Fruit fly (Drosophila melanogaster) whole organism, embryonic: ENCODE results near the gene Cp16.

Experiments used
- Aef1 ChIP-seq: fragments of 200-800 bp; sonication (Bioruptor generic); IDR thresholded peaks from 3 replicates; pipeline ENCODE4 v1.3.6; 2022; ENCODE audit warnings: missing biosample characterization, missing genetic modification characterization
- Atf-2 ChIP-seq: fragments of 200-800 bp; sonication (Bioruptor generic); optimal IDR thresholded peaks from 2 replicates; lab custom pipeline; 2016; ENCODE audit warnings: missing biosample characterization, missing genetic modification characterization
- B-H2 ChIP-seq: fragments of 200-800 bp; sonication (Bioruptor generic); optimal IDR thresholded peaks from 2 replicates; lab custom pipeline; 2018; ENCODE audit warnings: missing biosample characterization, mild to moderate bottlenecking, missing genetic modification characterization
- CG1024 ChIP-seq: fragments of 200-800 bp; sonication (Bioruptor generic); IDR thresholded peaks from 2 replicates; pipeline ENCODE4 v1.3.6; 2022; ENCODE audit warnings: missing biosample characterization, missing genetic modification characterization
- CG10431 ChIP-seq: fragments of 200-800 bp; sonication (Bioruptor generic); optimal IDR thresholded peaks from 3 replicates; lab custom pipeline; 2018; ENCODE audit warnings: missing biosample characterization, mild to moderate bottlenecking, missing genetic modification characterization
- CG10543 ChIP-seq: fragments of 200-800 bp; sonication (Bioruptor generic); optimal IDR thresholded peaks from 3 replicates; lab custom pipeline; 2017; ENCODE audit warnings: missing biosample characterization, mild to moderate bottlenecking, missing genetic modification characterization, moderate library complexity
- CG11247 ChIP-seq: fragments of 200-800 bp; sonication (Bioruptor generic); IDR thresholded peaks from 2 replicates; pipeline ENCODE4 v1.3.6; 2022; ENCODE audit warnings: missing biosample characterization, missing genetic modification characterization
- CG1233 ChIP-seq: fragments of 200-800 bp; sonication (Bioruptor generic); optimal IDR thresholded peaks from 4 replicates; lab custom pipeline; 2018; ENCODE audit warnings: missing biosample characterization, mild to moderate bottlenecking, missing genetic modification characterization
- CG15269 ChIP-seq: fragments of 200-800 bp; sonication (Bioruptor generic); optimal IDR thresholded peaks from 2 replicates; lab custom pipeline; 2018; ENCODE audit warnings: missing biosample characterization, mild to moderate bottlenecking, missing genetic modification characterization, moderate library complexity
- CG31388 ChIP-seq: fragments of 200-800 bp; sonication (Bioruptor generic); optimal IDR thresholded peaks from 2 replicates; lab custom pipeline; 2016; ENCODE audit warnings: missing biosample characterization, missing genetic modification characterization
- CG3847 ChIP-seq: fragments of 200-800 bp; sonication (Bioruptor generic); IDR thresholded peaks from 2 replicates; pipeline ENCODE4 v1.3.6; 2022; ENCODE audit warnings: missing biosample characterization, missing genetic modification characterization
- CG8281 ChIP-seq: fragments of 200-800 bp; sonication (Bioruptor generic); optimal IDR thresholded peaks from 2 replicates; lab custom pipeline; 2018; ENCODE audit warnings: missing biosample characterization, mild to moderate bottlenecking, missing genetic modification characterization, moderate library complexity
- CG8290 ChIP-seq, 3 experiments: fragments of 200-800 bp; sonication (Bioruptor generic); optimal IDR thresholded peaks; 2 replicates each; lab custom pipeline; 2016 to 2019; ENCODE audit warnings: missing biosample characterization in 3 of 3, missing genetic modification characterization in 3 of 3, mild to moderate bottlenecking in 2 of 3, moderate library complexity in 1 of 3
- CG9727 ChIP-seq: fragments of 200-800 bp; sonication (Bioruptor generic); optimal IDR thresholded peaks from 3 replicates; lab custom pipeline; 2017; ENCODE audit warnings: missing biosample characterization, mild to moderate bottlenecking, missing genetic modification characterization
- D19B ChIP-seq: fragments of 200-800 bp; sonication (Bioruptor generic); optimal IDR thresholded peaks from 2 replicates; lab custom pipeline; 2017; ENCODE audit warnings: missing biosample characterization, mild to moderate bottlenecking, missing genetic modification characterization
- Dll ChIP-seq: fragments of 200-800 bp; sonication (Bioruptor generic); IDR thresholded peaks from 4 replicates; pipeline ENCODE4 v1.3.6; 2022; ENCODE audit warnings: missing biosample characterization, missing genetic modification characterization; ENCODE audit not compliant: partially characterized antibody
- Doc2 ChIP-seq: fragments of 200-800 bp; sonication (Bioruptor generic); IDR thresholded peaks from 2 replicates; pipeline ENCODE4 v1.3.6; 2022; ENCODE audit warnings: missing biosample characterization, missing genetic modification characterization
- Drgx ChIP-seq: fragments of 200-800 bp; sonication (Bioruptor generic); IDR thresholded peaks from 2 replicates; pipeline ENCODE4 v1.3.6; 2022; ENCODE audit warnings: missing biosample characterization, missing genetic modification characterization
- HLHmδ ChIP-seq: fragments of 200-800 bp; sonication (Bioruptor generic); optimal IDR thresholded peaks from 2 replicates; lab custom pipeline; 2018; ENCODE audit warnings: missing biosample characterization, mild to moderate bottlenecking, missing genetic modification characterization, moderate library complexity
- HmgD ChIP-seq: fragments of 200-800 bp; sonication (Bioruptor generic); optimal IDR thresholded peaks from 3 replicates; lab custom pipeline; 2016; ENCODE audit warnings: missing biosample characterization, missing genetic modification characterization
- Hmr ChIP-seq: fragments of 200-800 bp; sonication (Bioruptor generic); optimal IDR thresholded peaks from 3 replicates; lab custom pipeline; 2017; ENCODE audit warnings: mild to moderate bottlenecking, missing biosample characterization, missing genetic modification reagents, missing genetic modification characterization
- Med ChIP-seq: fragments of 200-800 bp; sonication (Bioruptor generic); peaks from one replicate; lab custom pipeline; 2016; ENCODE audit warnings: missing biosample characterization, missing genetic modification characterization, mild to moderate bottlenecking, inconsistent platforms, moderate library complexity
- Optix ChIP-seq: fragments of 200-800 bp; sonication (Bioruptor generic); IDR thresholded peaks from 3 replicates; pipeline ENCODE4 v1.3.6; 2022; ENCODE audit warnings: missing biosample characterization, missing genetic modification characterization
- Ptx1 ChIP-seq: fragments of 200-800 bp; sonication (Bioruptor generic); IDR thresholded peaks from 2 replicates; pipeline ENCODE4 v1.3.6; 2022; ENCODE audit warnings: missing biosample characterization, missing genetic modification characterization
- Spps ChIP-seq: fragments of 200-800 bp; sonication (Bioruptor generic); optimal IDR thresholded peaks from 2 replicates; lab custom pipeline; 2018; ENCODE audit warnings: missing biosample characterization, mild to moderate bottlenecking, missing genetic modification characterization
- Sry-δ ChIP-seq: fragments of 200-800 bp; sonication (Bioruptor generic); optimal IDR thresholded peaks from 2 replicates; lab custom pipeline; 2016; ENCODE audit warnings: missing biosample characterization, missing genetic modification characterization
- Stat92E ChIP-seq, 3 experiments: fragments of >200 bp in 2 of 3; fragments of 200-800 bp in 1 of 3; sonication (Bioruptor generic) in 1 of 3; optimal IDR thresholded peaks; 2 replicates each; lab custom pipeline; 2017 to 2019; ENCODE audit warnings: missing biosample characterization in 3 of 3, missing genetic modification characterization in 3 of 3, mild to moderate bottlenecking in 1 of 3, moderate library complexity in 1 of 3
- ap ChIP-seq: fragments of 200-800 bp; sonication (Bioruptor generic); IDR thresholded peaks from 2 replicates; pipeline ENCODE4 v1.3.6; 2022; ENCODE audit warnings: missing biosample characterization, missing genetic modification characterization
- az2 ChIP-seq: fragments of 200-800 bp; sonication (Bioruptor generic); optimal IDR thresholded peaks from 3 replicates; lab custom pipeline; 2016; ENCODE audit warnings: missing biosample characterization, missing genetic modification characterization
- chinmo ChIP-seq: fragments of 200-800 bp; sonication (Bioruptor generic); IDR thresholded peaks from 4 replicates; pipeline ENCODE4 v1.3.6; 2022; ENCODE audit warnings: missing biosample characterization, missing genetic modification characterization; ENCODE audit not compliant: partially characterized antibody
- croc ChIP-seq: fragments of 200-800 bp; sonication (Bioruptor generic); conservative IDR thresholded peaks from 3 replicates; pipeline ENCODE4 v1.3.6; 2022; ENCODE audit warnings: missing biosample characterization, missing genetic modification characterization
- dmrt99B ChIP-seq: fragments of 200-800 bp; sonication (Bioruptor generic); optimal IDR thresholded peaks from 2 replicates; lab custom pipeline; 2018; ENCODE audit warnings: missing biosample characterization, mild to moderate bottlenecking, missing genetic modification characterization, moderate library complexity
- eve ChIP-seq, 2 experiments: fragments of >200 bp; optimal IDR thresholded peaks; 2 replicates each; lab custom pipeline; 2017; ENCODE audit warnings: missing biosample characterization in 2 of 2, missing genetic modification characterization in 2 of 2
- hth ChIP-seq: fragments of >200 bp; optimal IDR thresholded peaks from 2 replicates; lab custom pipeline; 2017; ENCODE audit warnings: inconsistent platforms
- jumu ChIP-seq: fragments of 200-800 bp; sonication (Bioruptor generic); optimal IDR thresholded peaks from 3 replicates; lab custom pipeline; 2016; ENCODE audit warnings: missing biosample characterization, missing genetic modification characterization
- kah ChIP-seq: fragments of 200-800 bp; sonication (Bioruptor generic); optimal IDR thresholded peaks from 2 replicates; lab custom pipeline; 2018; ENCODE audit warnings: missing biosample characterization, mild to moderate bottlenecking, missing genetic modification characterization
- ken ChIP-seq: fragments of 200-800 bp; sonication (Bioruptor generic); IDR thresholded peaks from 3 replicates; pipeline ENCODE4 v1.3.6; 2022; ENCODE audit warnings: missing biosample characterization, missing genetic modification characterization
- nom ChIP-seq: fragments of 200-800 bp; sonication (Bioruptor generic); optimal IDR thresholded peaks from 2 replicates; lab custom pipeline; 2017; ENCODE audit warnings: missing biosample characterization, missing genetic modification characterization, mild to moderate bottlenecking, moderate library complexity, missing genetic modification reagents
- otp ChIP-seq: fragments of 200-800 bp; sonication (Bioruptor generic); IDR thresholded peaks from 3 replicates; pipeline ENCODE4, ENCODE4 v1.3.6; 2022; ENCODE audit warnings: missing biosample characterization, missing genetic modification characterization
- pfk ChIP-seq: fragments of 200-800 bp; sonication (Bioruptor generic); optimal IDR thresholded peaks from 2 replicates; lab custom pipeline; 2018; ENCODE audit warnings: missing biosample characterization, mild to moderate bottlenecking, missing genetic modification characterization, moderate library complexity
- prd ChIP-seq, 3 experiments: fragments of >200 bp in 2 of 3; fragments of 200-800 bp in 1 of 3; sonication (Bioruptor generic) in 1 of 3; optimal IDR thresholded peaks in 2 of 3; IDR thresholded peaks in 1 of 3; 2 replicates in 2 of 3; 3 replicates in 1 of 3; pipeline versions ENCODE4 v1.3.6 to Lab custom; 2017 to 2022; ENCODE audit warnings: missing biosample characterization in 1 of 3, missing genetic modification characterization in 1 of 3
- pzg ChIP-seq: fragments of 200-800 bp; sonication (Bioruptor generic); optimal IDR thresholded peaks from 3 replicates; lab custom pipeline; 2018; ENCODE audit warnings: missing biosample characterization, mild to moderate bottlenecking, missing genetic modification characterization, moderate library complexity
- row ChIP-seq: fragments of 200-800 bp; sonication (Bioruptor generic); IDR thresholded peaks from 3 replicates; pipeline ENCODE4 v1.3.6; 2022; ENCODE audit warnings: missing biosample characterization, missing genetic modification characterization
- run ChIP-seq: fragments of 200-800 bp; sonication (Bioruptor generic); optimal IDR thresholded peaks from 3 replicates; lab custom pipeline; 2018; ENCODE audit warnings: missing biosample characterization, mild to moderate bottlenecking, missing genetic modification characterization
- sens ChIP-seq: fragments of 200-800 bp; sonication (Bioruptor generic); peaks from one replicate; lab custom pipeline; 2016; ENCODE audit warnings: missing biosample characterization, missing genetic modification characterization
- yki ChIP-seq: fragments of >200 bp; optimal IDR thresholded peaks from 3 replicates; lab custom pipeline; 2018
- zfh2 ChIP-seq: fragments of 200-800 bp; sonication (Bioruptor generic); optimal IDR thresholded peaks from 2 replicates; lab custom pipeline; 2016; ENCODE audit warnings: missing biosample characterization, missing genetic modification characterization

Gene Cp16

DNA sequence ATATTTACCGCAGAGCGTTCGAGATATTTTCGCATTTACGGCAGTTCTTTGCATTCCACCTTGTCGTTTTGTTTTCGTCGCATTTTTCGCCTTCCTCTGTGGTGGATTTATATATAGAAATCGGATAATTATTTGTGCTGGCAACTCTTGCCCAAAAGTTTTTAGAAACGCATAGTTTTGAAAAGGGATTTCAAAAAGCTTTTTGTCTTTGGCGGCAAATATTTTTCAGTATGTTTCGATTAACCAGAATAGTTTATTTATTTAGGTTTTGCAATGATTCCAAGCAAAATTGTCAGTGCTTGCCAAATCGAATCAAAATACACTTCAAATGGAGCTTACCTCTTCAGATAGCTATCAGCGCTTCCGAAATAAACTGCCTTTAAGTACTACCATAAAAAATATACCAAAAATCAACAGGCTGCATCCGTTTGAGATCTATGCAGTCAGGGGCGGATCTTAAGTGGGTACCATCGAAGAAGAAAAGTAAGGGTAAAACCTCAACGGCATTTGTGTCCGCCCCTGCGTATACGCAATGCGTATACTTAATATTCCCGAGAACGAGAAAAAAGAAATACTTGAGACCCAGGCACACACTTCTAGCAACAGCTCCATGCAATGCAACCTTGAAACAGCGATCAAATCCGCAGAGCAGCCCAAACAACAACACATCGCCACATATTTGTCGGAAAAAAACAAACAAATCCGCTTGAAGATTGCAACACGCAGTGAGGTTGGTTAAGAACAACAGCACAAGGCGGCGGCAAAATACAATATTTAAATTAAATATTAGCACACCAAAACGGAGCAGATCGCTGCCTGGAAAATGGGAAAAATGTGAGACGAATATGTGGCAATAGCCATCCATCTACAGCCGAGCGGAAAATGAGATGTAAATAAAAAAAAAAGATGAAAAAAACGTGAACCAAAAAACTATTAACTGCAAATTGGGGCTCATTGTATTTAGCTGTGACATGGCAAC, 18.2 kb downstream of the Cp16 start, which contains the start of gene CG13306 (continued):
- TF ChIP-seq nom (GFP tag; lab: Kevin White, UChicago), result no peak
- TF ChIP-seq CG8290 (GFP tag; optimal IDR thresholded peaks at IDR 0.05; lab: Kevin White, UChicago), result no peak
- peak in 1 of 2 experiments; percentile 6 for TF ChIP-seq CG8290 (tag; optimal IDR thresholded peaks at IDR 0.05; lab: Kevin White, UChicago)
- peak; percentile 43 for TF ChIP-seq Med
- TF ChIP-seq az2, result no peak
- TF ChIP-seq Aef1 (GFP tag; lab: Robert Waterston, UW), result 0 out of 3 replicates have a peak, but pooled peaks have one; percentile 28
- 0 out of 2 replicates have a peak, but pooled peaks have one; percentile 12 for TF ChIP-seq CG3847 (GFP tag; lab: Robert Waterston, UW)
- peak; percentile 56; the same call in 1 of the 3 replicates for TF ChIP-seq otp (GFP tag; lab: Robert Waterston, UW)
- peak; percentile 42 for TF ChIP-seq dmrt99B (tag; lab: Kevin White, UChicago)
- TF ChIP-seq row (GFP tag; lab: Robert Waterston, UW), result peak; percentile 56
- peak; percentile 18 for TF ChIP-seq run (tag; lab: Kevin White, UChicago)
- peak; percentile 50 for TF ChIP-seq sens (GFP tag; lab: Kevin White, UChicago)
- TF ChIP-seq yki, result no peak
- TF ChIP-seq CG11247 (GFP tag; lab: Robert Waterston, UW), result 0 out of 2 replicates have a peak, but pooled peaks have one; percentile 6
- peak; percentile 24 for TF ChIP-seq kah
- TF ChIP-seq chinmo (GFP tag; lab: Robert Waterston, UW), result 0 out of 4 replicates have a peak, but pooled peaks have one; percentile 43
- TF ChIP-seq prd (optimal IDR thresholded peaks at IDR 0.05; lab: Kevin White, UChicago), result no peak
- 0 out of 3 replicates have a peak, but pooled peaks have one; percentile 32 for TF ChIP-seq prd (GFP tag; IDR thresholded peaks at IDR 0.05; lab: Robert Waterston, UW)
- TF ChIP-seq ken (GFP tag; lab: Robert Waterston, UW), result 0 out of 3 replicates have a peak, but pooled peaks have one; percentile 33
- TF ChIP-seq Ptx1, result 0 out of 2 replicates have a peak, but pooled peaks have one; percentile 27
- TF ChIP-seq B-H2 (GFP tag; lab: Kevin White, UChicago), result no peak
- TF ChIP-seq D19B (GFP tag; lab: Kevin White, UChicago), result no peak
- TF ChIP-seq zfh2 (GFP tag; lab: Kevin White, UChicago), result no peak
- TF ChIP-seq Doc2 (GFP tag; lab: Robert Waterston, UW), result no peak
- TF ChIP-seq CG10543 (GFP tag; lab: Kevin White, UChicago), result peak; percentile 47

DNA sequence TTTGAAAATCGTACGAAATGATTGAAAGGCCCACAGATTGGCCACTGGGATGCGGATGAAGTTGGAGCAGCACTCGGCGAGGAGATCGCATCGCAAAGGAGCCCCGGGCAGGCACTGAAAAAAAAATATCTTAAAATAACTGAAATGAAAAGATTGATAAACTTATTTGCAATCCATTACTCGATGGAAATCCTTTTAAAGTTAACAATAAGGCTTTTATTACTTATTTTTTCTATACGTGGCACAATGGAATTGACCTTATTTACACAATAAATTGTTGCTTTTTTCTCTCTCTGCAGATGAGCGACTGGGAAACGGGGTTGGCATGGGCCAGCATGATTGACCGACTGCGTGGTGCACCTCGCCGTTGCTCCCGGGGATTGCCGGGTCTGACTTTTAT, 19.5 kb downstream of the Cp16 start:
- TF ChIP-seq CG9727 (GFP tag; lab: Kevin White, UChicago) (peak; percentile 20), Hmr (GFP tag; lab: Kevin White, UChicago) (no peak), CG8281 (peak; percentile 4), ap (peak; percentile 52; the same call in 1 of the 2 replicates), Atf-2 (no peak), croc (GFP tag; lab: Robert Waterston, UW) (peak; percentile 43; the same call in 1 of the 3 replicates), eve (GFP tag; optimal IDR thresholded peaks at IDR 0.05; lab: Kevin White, UChicago) (no peak), HmgD (no peak), run (tag; lab: Kevin White, UChicago) (peak; percentile 12), Optix (GFP tag; lab: Robert Waterston, UW) (peak; percentile 41; the same call in 1 of the 3 replicates), pfk (GFP tag; lab: Kevin White, UChicago) (no peak), jumu (peak; percentile 41), pzg (no peak), Spps (no peak), Drgx (peak; percentile 71), CG1233 (GFP tag; lab: Kevin White, UChicago) (no peak), CG1024 (peak; percentile 52; the same call in 1 of the 2 replicates), CG31388 (GFP tag; lab: Kevin White, UChicago) (no peak), Sry-δ (GFP tag; lab: Kevin White, UChicago) (peak; percentile 4), hth (lab: Kevin White, UChicago) (no peak), Dll (GFP tag; lab: Robert Waterston, UW) (no peak), CG15269 (tag; lab: Kevin White, UChicago) (peak; percentile 54), HLHmδ (GFP tag; lab: Kevin White, UChicago) (no peak), CG10431 (GFP tag; lab: Kevin White, UChicago) (no peak), Stat92E (GFP tag; optimal IDR thresholded peaks at IDR 0.05; lab: Kevin White, UChicago) (no peak)
